Fruit fly (Drosophila melanogaster) whole organism, adult: ENCODE measurements around the gene CG13083.

Source experiments
- CG11617 ChIP-seq: fragments of 200-800 bp; sonication (Bioruptor generic); optimal IDR thresholded peaks from 2 replicates; lab custom pipeline; 2017; ENCODE audit warnings: mild to moderate bottlenecking, missing biosample characterization, missing genetic modification reagents, missing genetic modification characterization
- CG12768 ChIP-seq: fragments of 200-800 bp; sonication (Bioruptor generic); optimal IDR thresholded peaks from 2 replicates; lab custom pipeline; 2017; ENCODE audit warnings: missing biosample characterization, missing genetic modification characterization, mild to moderate bottlenecking, moderate library complexity, missing genetic modification reagents
- CG14711 ChIP-seq: fragments of 200-800 bp; sonication (Bioruptor generic); optimal IDR thresholded peaks from 2 replicates; lab custom pipeline; 2018; ENCODE audit warnings: missing biosample characterization, mild to moderate bottlenecking, missing genetic modification characterization, moderate library complexity
- CG1620 ChIP-seq: fragments of 200-800 bp; sonication (Bioruptor generic); optimal IDR thresholded peaks from 2 replicates; lab custom pipeline; 2016; ENCODE audit warnings: missing biosample characterization, missing genetic modification characterization
- CG33017 ChIP-seq: fragments of 200-800 bp; sonication (Bioruptor generic); optimal IDR thresholded peaks from 2 replicates; lab custom pipeline; 2018; ENCODE audit warnings: missing biosample characterization, mild to moderate bottlenecking, missing genetic modification characterization, moderate library complexity
- CG5204 ChIP-seq: fragments of 200-800 bp; sonication (Bioruptor generic); optimal IDR thresholded peaks from 2 replicates; lab custom pipeline; 2016; ENCODE audit warnings: missing biosample characterization, missing genetic modification characterization
- CG7045 ChIP-seq: fragments of 200-800 bp; sonication (Bioruptor generic); optimal IDR thresholded peaks from 2 replicates; lab custom pipeline; 2017; ENCODE audit warnings: missing biosample characterization, mild to moderate bottlenecking, missing genetic modification characterization
- CG7101 ChIP-seq: fragments of 200-800 bp; sonication (Bioruptor generic); optimal IDR thresholded peaks from 2 replicates; lab custom pipeline; 2018; ENCODE audit warnings: missing biosample characterization, mild to moderate bottlenecking, missing genetic modification characterization, moderate library complexity
- Clk ChIP-seq: fragments of 200-800 bp; sonication (Bioruptor generic); optimal IDR thresholded peaks from 2 replicates; lab custom pipeline; 2017; ENCODE audit warnings: missing biosample characterization, missing genetic modification characterization
- Crg-1 ChIP-seq: fragments of 200-800 bp; sonication (Bioruptor generic); optimal IDR thresholded peaks from 2 replicates; lab custom pipeline; 2016; ENCODE audit warnings: missing biosample characterization, missing genetic modification characterization
- Hr96 ChIP-seq: fragments of 200-800 bp; sonication (Bioruptor generic); optimal IDR thresholded peaks from 2 replicates; lab custom pipeline; 2016; ENCODE audit warnings: missing biosample characterization, missing genetic modification characterization
- Mnt ChIP-seq: fragments of 200-800 bp; sonication (Bioruptor generic); optimal IDR thresholded peaks from 2 replicates; lab custom pipeline; 2016; ENCODE audit warnings: missing biosample characterization, mild to moderate bottlenecking, missing genetic modification characterization
- bab1 ChIP-seq: fragments of 200-800 bp; sonication (Bioruptor generic); optimal IDR thresholded peaks from 3 replicates; lab custom pipeline; 2019; ENCODE audit warnings: missing biosample characterization, mild to moderate bottlenecking, missing genetic modification characterization, moderate library complexity
- cic ChIP-seq: fragments of 200-800 bp; sonication (Bioruptor generic); optimal IDR thresholded peaks from 2 replicates; lab custom pipeline; 2017; ENCODE audit warnings: missing biosample characterization, mild to moderate bottlenecking, missing genetic modification characterization, moderate library complexity
- cnc ChIP-seq, 2 experiments: fragments of >200 bp; optimal IDR thresholded peaks; 2 replicates each; lab custom pipeline; 2017
- kay ChIP-seq: fragments of 200-800 bp; sonication (Bioruptor generic); peaks from one replicate; lab custom pipeline; 2016; ENCODE audit warnings: missing biosample characterization, missing genetic modification characterization, borderline replicate concordance
- ovo ChIP-seq: fragments of 200-800 bp; sonication (Bioruptor generic); optimal IDR thresholded peaks from 2 replicates; lab custom pipeline; 2016; ENCODE audit warnings: missing biosample characterization, missing genetic modification characterization
- pad ChIP-seq: fragments of 200-800 bp; sonication (Bioruptor generic); optimal IDR thresholded peaks from 3 replicates; lab custom pipeline; 2017; ENCODE audit warnings: missing biosample characterization, missing genetic modification characterization, mild to moderate bottlenecking, moderate library complexity, missing genetic modification reagents
- tj ChIP-seq: fragments of 200-800 bp; sonication (Bioruptor generic); optimal IDR thresholded peaks from 3 replicates; lab custom pipeline; 2017; ENCODE audit warnings: missing biosample characterization, mild to moderate bottlenecking, missing genetic modification characterization, moderate library complexity
- toe ChIP-seq: fragments of 200-800 bp; sonication (Bioruptor generic); optimal IDR thresholded peaks from 2 replicates; lab custom pipeline; 2016; ENCODE audit warnings: missing biosample characterization, missing genetic modification characterization

CG13083 gene

DNA sequence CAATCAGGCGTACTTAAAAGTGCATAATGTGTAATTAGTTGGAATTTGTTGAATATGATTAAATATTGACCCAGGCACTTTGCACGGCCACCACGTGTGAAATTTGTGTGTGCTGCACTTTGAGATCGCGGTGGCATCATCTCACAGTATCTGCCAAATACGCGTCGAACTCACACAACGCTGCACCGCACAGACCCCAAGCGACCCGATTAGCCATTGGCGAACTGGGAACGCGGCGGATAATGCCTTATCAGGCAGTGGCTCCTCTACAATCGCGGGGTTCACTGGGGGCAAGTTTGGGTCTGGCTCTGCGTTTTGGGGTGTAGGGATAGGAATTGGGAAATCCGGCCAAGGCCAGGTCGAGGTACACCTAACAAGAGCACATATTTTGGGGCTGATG, 32.1 kb upstream of the CG13083 start:
- TF ChIP-seq cic (GFP tag; lab: Kevin White, UChicago) = no peak
- TF ChIP-seq pad = no peak
- no peak for TF ChIP-seq CG33017 (tag; lab: Kevin White, UChicago)
- TF ChIP-seq Mnt (GFP tag; lab: Kevin White, UChicago) = peak; percentile 6
- TF ChIP-seq CG11617 (GFP tag; lab: Kevin White, UChicago) = no peak
- TF ChIP-seq tj = peak; percentile 17
- no peak for TF ChIP-seq bab1

dm6 chr2L:19455723-19456122, 31.6 kb upstream of the CG13083 start:
- TF ChIP-seq cic (GFP tag; lab: Kevin White, UChicago) = no peak

dm6 chr2L:19457890-19458580, 29.3 kb upstream of the CG13083 start:
- TF ChIP-seq CG33017 (tag; lab: Kevin White, UChicago) = no peak
- no peak for TF ChIP-seq CG1620 (GFP tag; lab: Kevin White, UChicago)
- no peak for TF ChIP-seq ovo (GFP tag; lab: Kevin White, UChicago)
- no peak for TF ChIP-seq cnc (optimal IDR thresholded peaks at IDR 0.05; lab: Kevin White, UChicago)
- no peak for TF ChIP-seq Crg-1 (GFP tag; lab: Kevin White, UChicago)
- TF ChIP-seq kay (GFP tag; lab: Kevin White, UChicago) = no peak
- no peak for TF ChIP-seq Hr96 (GFP tag; lab: Kevin White, UChicago)
- TF ChIP-seq CG5204 (GFP tag; lab: Kevin White, UChicago) = no peak
- TF ChIP-seq bab1 = no peak
- no peak for TF ChIP-seq CG11617 (GFP tag; lab: Kevin White, UChicago)
- no peak for TF ChIP-seq CG7101
- no peak for TF ChIP-seq CG12768 (GFP tag; lab: Kevin White, UChicago)
- TF ChIP-seq pad = no peak
- no peak for TF ChIP-seq toe (GFP tag; lab: Kevin White, UChicago)
- no peak for TF ChIP-seq Mnt (GFP tag; lab: Kevin White, UChicago)

- TF ChIP-seq CG7101 = no peak
- TF ChIP-seq tj = no peak
- no peak for TF ChIP-seq cnc (optimal IDR thresholded peaks at IDR 0.05; lab: Kevin White, UChicago)
- no peak for TF ChIP-seq Mnt (GFP tag; lab: Kevin White, UChicago)
- TF ChIP-seq Clk (GFP tag; lab: Kevin White, UChicago) = no peak
- no peak for TF ChIP-seq CG11617 (GFP tag; lab: Kevin White, UChicago)
- TF ChIP-seq Hr96 (GFP tag; lab: Kevin White, UChicago) = no peak
- TF ChIP-seq kay (GFP tag; lab: Kevin White, UChicago) = no peak
- no peak for TF ChIP-seq CG14711 (tag; lab: Kevin White, UChicago)
- TF ChIP-seq cic (GFP tag; lab: Kevin White, UChicago) = no peak
- no peak for TF ChIP-seq CG12768 (GFP tag; lab: Kevin White, UChicago)
- TF ChIP-seq bab1 = no peak
- TF ChIP-seq CG5204 (GFP tag; lab: Kevin White, UChicago) = no peak
Measured at dm6 chr2L:19459404-19459803, 27.9 kb upstream of the CG13083 start.

DNA sequence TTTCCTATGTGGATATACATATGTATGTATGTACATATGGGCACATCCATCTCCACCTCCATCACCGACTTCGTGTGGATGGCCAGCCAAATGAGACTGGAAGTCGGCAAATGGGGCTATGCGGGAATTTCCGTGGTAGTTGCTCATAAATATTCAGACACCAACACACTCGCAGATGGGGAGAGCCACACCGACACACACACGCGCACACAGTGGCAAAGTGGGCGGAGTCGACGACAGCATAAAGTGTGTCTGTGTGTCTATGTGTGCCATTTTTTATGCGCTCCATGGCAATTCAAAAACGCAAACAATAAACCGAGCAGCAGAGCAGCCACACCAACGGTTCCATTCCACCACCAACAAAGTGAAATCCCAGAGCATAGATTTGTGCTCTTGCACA, 24.4 kb upstream of the CG13083 start:
- TF ChIP-seq cic (GFP tag; lab: Kevin White, UChicago) = no peak
- peak; percentile 18 for TF ChIP-seq tj
- no peak for TF ChIP-seq CG5204 (GFP tag; lab: Kevin White, UChicago)
- TF ChIP-seq CG12768 (GFP tag; lab: Kevin White, UChicago) = no peak
- no peak for TF ChIP-seq CG11617 (GFP tag; lab: Kevin White, UChicago)

DNA sequence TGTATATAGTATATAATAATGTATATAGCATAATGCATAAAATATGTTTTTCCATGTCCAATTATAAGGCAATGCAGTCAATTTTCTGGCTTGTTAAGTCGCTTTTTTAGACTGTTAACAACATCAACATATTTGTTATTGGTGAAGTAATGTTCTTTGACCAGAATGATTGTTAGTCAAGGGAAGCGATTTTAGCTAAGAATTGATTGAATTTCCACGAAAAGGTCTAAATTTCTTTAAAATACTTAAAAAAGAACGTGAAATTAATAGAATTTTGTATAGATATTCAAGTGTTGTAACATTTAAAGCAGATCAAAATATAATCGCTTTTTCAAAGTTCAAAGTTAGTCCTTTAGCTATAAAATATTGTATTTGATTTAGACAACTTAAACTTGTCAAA, 23.9 kb upstream of the CG13083 start:
- no peak for TF ChIP-seq CG14711 (tag; lab: Kevin White, UChicago)
- no peak for TF ChIP-seq CG12768 (GFP tag; lab: Kevin White, UChicago)
- TF ChIP-seq cnc (optimal IDR thresholded peaks at IDR 0.05; lab: Kevin White, UChicago) = no peak
- no peak for TF ChIP-seq tj
- no peak for TF ChIP-seq CG1620 (GFP tag; lab: Kevin White, UChicago)
- TF ChIP-seq pad = no peak
- TF ChIP-seq CG5204 (GFP tag; lab: Kevin White, UChicago) = peak; percentile 25
- TF ChIP-seq kay (GFP tag; lab: Kevin White, UChicago) = no peak

DNA sequence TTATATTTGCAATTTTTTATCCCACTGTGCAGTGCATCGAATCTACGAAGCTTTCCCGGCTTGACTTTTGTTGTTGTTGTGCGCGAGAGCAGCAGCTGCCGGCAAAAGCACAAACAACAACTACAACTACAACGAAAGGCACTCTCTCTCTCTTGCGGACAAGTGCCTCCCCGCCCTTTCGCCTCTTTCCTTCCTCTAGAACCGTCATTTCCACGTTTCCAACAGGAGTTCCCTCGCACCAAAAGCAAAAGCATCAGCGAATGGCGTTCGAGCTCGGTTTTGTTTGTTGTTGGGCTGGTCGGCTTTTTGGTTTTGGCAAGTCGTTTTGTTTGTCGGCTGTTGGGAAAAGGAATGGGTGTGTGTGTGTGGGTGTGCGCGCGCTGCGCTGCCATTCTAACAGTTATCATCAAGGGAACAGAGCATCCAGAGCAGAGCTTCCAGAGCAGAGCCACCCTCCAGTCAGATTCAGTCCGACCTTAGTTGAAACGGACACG, 23.4 kb upstream of the CG13083 start, which contains the start of gene tj:
Gene tj, plus strand, starts transcription at position 444 of the 494 bp plus-strand sequence.
- TF ChIP-seq CG7045 (GFP tag; lab: Kevin White, UChicago) (no peak), CG1620 (GFP tag; lab: Kevin White, UChicago) (no peak), tj (peak; percentile 87), pad (peak; percentile 58), Mnt (GFP tag; lab: Kevin White, UChicago) (no peak)
